Worm (Caenorhabditis elegans) whole organism, dauer: ENCODE measurements around the gene itm-2.

Experiments
- unc-62 ChIP-seq: sonication (generic microtip); optimal IDR thresholded peaks from 2 replicates; lab custom pipeline; 2017; ENCODE audit warnings: missing biosample characterization, missing genetic modification reagents, missing genetic modification characterization

The itm-2 gene

DNA sequence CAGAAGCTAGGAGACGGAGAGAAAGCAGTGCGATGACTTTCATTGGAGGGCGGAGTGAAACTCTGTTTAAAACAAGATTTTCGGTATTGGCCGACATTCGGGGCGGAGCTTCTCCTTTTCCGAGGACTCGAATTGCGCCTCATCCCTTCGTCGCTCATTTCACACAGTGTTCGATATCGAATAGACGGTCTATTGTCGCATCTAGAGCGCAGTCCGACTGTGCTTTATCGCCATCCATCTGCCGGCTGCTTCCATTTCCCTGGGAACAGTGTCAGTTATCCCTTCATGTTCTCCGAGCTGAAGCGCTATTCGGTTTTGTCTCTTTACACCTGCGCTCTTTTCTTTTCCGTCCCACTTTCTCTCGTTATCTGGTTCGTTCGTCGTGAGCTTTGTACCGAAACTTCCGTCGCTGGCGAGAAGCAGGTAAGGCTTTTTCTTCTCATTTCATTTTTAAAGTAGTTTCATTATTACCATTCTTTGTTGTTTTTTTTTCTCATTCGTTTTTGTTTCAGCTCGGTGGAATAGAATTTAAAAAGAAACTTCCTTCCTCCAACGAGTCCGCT, 47.9 kb downstream of the itm-2 start, which contains the start of the genes bus-8A and bus-8B:
bus-8A (plus strand) TSS at position 96 of the 563 bp plus-strand sequence.
bus-8B (plus strand) TSS at position 513 of the 563 bp plus-strand sequence.
- no peak for TF ChIP-seq unc-62
